Fruit fly (Drosophila melanogaster) whole organism, embryonic: ENCODE measurements around the gene CG14269.

Experiments used
- ATbp ChIP-seq: fragments of 200-800 bp; sonication (Bioruptor generic); optimal IDR thresholded peaks from 2 replicates; lab custom pipeline; 2017; ENCODE audit warnings: missing biosample characterization, mild to moderate bottlenecking, missing genetic modification characterization, missing genetic modification reagents
- Abd-B ChIP-seq: fragments of 200-800 bp; sonication (Bioruptor generic); optimal IDR thresholded peaks from 2 replicates; lab custom pipeline; 2018; ENCODE audit warnings: missing biosample characterization, mild to moderate bottlenecking, missing genetic modification characterization, moderate library complexity
- Ada2b ChIP-seq: fragments of 200-800 bp; sonication (Bioruptor generic); IDR thresholded peaks from 2 replicates; pipeline ENCODE4 v1.3.6; 2022; ENCODE audit warnings: missing biosample characterization, missing genetic modification characterization
- Atf3 ChIP-seq: fragments of 200-800 bp; sonication (Bioruptor generic); optimal IDR thresholded peaks from 3 replicates; lab custom pipeline; 2016; ENCODE audit warnings: missing biosample characterization, missing genetic modification characterization
- B-H1 ChIP-seq: fragments of 200-800 bp; sonication (Bioruptor generic); IDR thresholded peaks from 3 replicates; pipeline ENCODE4 v1.3.6; 2022; ENCODE audit warnings: missing biosample characterization, missing genetic modification characterization
- CG11504 ChIP-seq: fragments of 200-800 bp; sonication (Bioruptor generic); optimal IDR thresholded peaks from 3 replicates; lab custom pipeline; 2019; ENCODE audit warnings: missing biosample characterization, mild to moderate bottlenecking, missing genetic modification characterization, moderate library complexity
- CG12391 ChIP-seq: fragments of 200-800 bp; sonication (Bioruptor generic); optimal IDR thresholded peaks from 3 replicates; lab custom pipeline; 2018; ENCODE audit warnings: missing biosample characterization, mild to moderate bottlenecking, missing genetic modification characterization, moderate library complexity
- CG14014 ChIP-seq: fragments of 200-800 bp; sonication (Bioruptor generic); IDR thresholded peaks from 2 replicates; pipeline ENCODE4 v1.3.6; 2022; ENCODE audit warnings: missing biosample characterization, missing genetic modification characterization
- CG1529 ChIP-seq: fragments of 200-800 bp; sonication (Bioruptor generic); optimal IDR thresholded peaks from 3 replicates; lab custom pipeline; 2018; ENCODE audit warnings: missing biosample characterization, missing genetic modification characterization
- CG15479 ChIP-seq: fragments of 200-800 bp; sonication (Bioruptor generic); optimal IDR thresholded peaks from 3 replicates; lab custom pipeline; 2019; ENCODE audit warnings: missing biosample characterization, mild to moderate bottlenecking, missing genetic modification characterization, moderate library complexity
- CG15601 ChIP-seq: fragments of 200-800 bp; sonication (Bioruptor generic); optimal IDR thresholded peaks from 3 replicates; lab custom pipeline; 2019; ENCODE audit warnings: missing biosample characterization, mild to moderate bottlenecking, missing genetic modification characterization, moderate library complexity
- CG1603 ChIP-seq: fragments of 200-800 bp; sonication (Bioruptor generic); optimal IDR thresholded peaks from 2 replicates; lab custom pipeline; 2019; ENCODE audit warnings: missing biosample characterization, mild to moderate bottlenecking, missing genetic modification characterization, moderate library complexity
- CG17328 ChIP-seq: fragments of 200-800 bp; sonication (Bioruptor generic); IDR thresholded peaks from 2 replicates; pipeline ENCODE4 v1.3.6; 2022; ENCODE audit warnings: missing biosample characterization, missing genetic modification characterization
- CG18262 ChIP-seq: fragments of 200-800 bp; optimal IDR thresholded peaks from 3 replicates; lab custom pipeline; 2019; ENCODE audit warnings: missing biosample characterization, mild to moderate bottlenecking, missing genetic modification characterization, moderate library complexity
- CG2678 ChIP-seq: fragments of 200-800 bp; sonication (Bioruptor generic); optimal IDR thresholded peaks from 3 replicates; lab custom pipeline; 2019; ENCODE audit warnings: missing biosample characterization, mild to moderate bottlenecking, missing genetic modification characterization, moderate library complexity
- CG31441 ChIP-seq: fragments of 200-800 bp; sonication (Bioruptor generic); IDR thresholded peaks from 2 replicates; pipeline ENCODE4 v1.3.6; 2022; ENCODE audit warnings: missing biosample characterization, missing genetic modification characterization
- CG6689 ChIP-seq: fragments of 200-800 bp; sonication (Bioruptor generic); IDR thresholded peaks from 2 replicates; pipeline ENCODE4 v1.3.6; 2022; ENCODE audit warnings: missing biosample characterization, missing genetic modification characterization
- CG7839 ChIP-seq: fragments of 200-800 bp; sonication (Bioruptor generic); optimal IDR thresholded peaks from 3 replicates; lab custom pipeline; 2018; ENCODE audit warnings: missing biosample characterization, mild to moderate bottlenecking, missing genetic modification characterization, moderate library complexity
- CG8388 ChIP-seq: fragments of 200-800 bp; sonication (Bioruptor generic); optimal IDR thresholded peaks from 2 replicates; lab custom pipeline; 2019; ENCODE audit warnings: missing biosample characterization, mild to moderate bottlenecking, missing genetic modification characterization, moderate library complexity
- CG9817 ChIP-seq: fragments of 200-800 bp; sonication (Bioruptor generic); optimal IDR thresholded peaks from 2 replicates; lab custom pipeline; 2018; ENCODE audit warnings: missing biosample characterization, mild to moderate bottlenecking, missing genetic modification characterization, moderate library complexity
- Deaf1 ChIP-seq: fragments of 200-800 bp; optimal IDR thresholded peaks from 3 replicates; lab custom pipeline; 2019; ENCODE audit warnings: missing biosample characterization, mild to moderate bottlenecking, missing genetic modification characterization, moderate library complexity
- Dref ChIP-seq: fragments of 200-800 bp; sonication (Bioruptor generic); IDR thresholded peaks from 2 replicates; pipeline ENCODE4 v1.3.6; 2022; ENCODE audit warnings: missing biosample characterization, missing genetic modification characterization
- Drgx ChIP-seq: fragments of 200-800 bp; sonication (Bioruptor generic); IDR thresholded peaks from 2 replicates; pipeline ENCODE4 v1.3.6; 2022; ENCODE audit warnings: missing biosample characterization, missing genetic modification characterization
- HmgD ChIP-seq: fragments of 200-800 bp; sonication (Bioruptor generic); optimal IDR thresholded peaks from 3 replicates; lab custom pipeline; 2016; ENCODE audit warnings: missing biosample characterization, missing genetic modification characterization
- Mad ChIP-seq: fragments of 200-800 bp; sonication (Bioruptor generic); optimal IDR thresholded peaks from 2 replicates; lab custom pipeline; 2016; ENCODE audit warnings: missing biosample characterization, missing genetic modification characterization
- Myb ChIP-seq: fragments of 200-800 bp; sonication (Bioruptor generic); optimal IDR thresholded peaks from 2 replicates; lab custom pipeline; 2016; ENCODE audit warnings: missing biosample characterization, missing genetic modification characterization
- NC2β ChIP-seq: fragments of 200-800 bp; sonication (Bioruptor generic); optimal IDR thresholded peaks from 2 replicates; lab custom pipeline; 2016; ENCODE audit warnings: missing biosample characterization, missing genetic modification characterization
- Oli ChIP-seq: fragments of 200-800 bp; sonication (Bioruptor generic); optimal IDR thresholded peaks from 2 replicates; lab custom pipeline; 2018; ENCODE audit warnings: missing biosample characterization, mild to moderate bottlenecking, missing genetic modification characterization, moderate library complexity
- Ptx1 ChIP-seq: fragments of 200-800 bp; sonication (Bioruptor generic); IDR thresholded peaks from 2 replicates; pipeline ENCODE4 v1.3.6; 2022; ENCODE audit warnings: missing biosample characterization, missing genetic modification characterization
- TFAM ChIP-seq: fragments of 200-800 bp; sonication (Bioruptor generic); optimal IDR thresholded peaks from 2 replicates; lab custom pipeline; 2017; ENCODE audit warnings: missing biosample characterization, missing genetic modification characterization, inconsistent platforms
- ase ChIP-seq: fragments of 200-800 bp; sonication (Bioruptor generic); IDR thresholded peaks from 3 replicates; pipeline ENCODE4 v1.3.6; 2022; ENCODE audit warnings: missing biosample characterization, missing genetic modification characterization
- bsh ChIP-seq, 2 experiments: fragments of 200-800 bp; sonication (Bioruptor generic); optimal IDR thresholded peaks; 2 replicates each; lab custom pipeline; 2017 to 2018; ENCODE audit warnings: mild to moderate bottlenecking in 2 of 2, missing biosample characterization in 2 of 2, missing genetic modification characterization in 2 of 2, moderate library complexity in 1 of 2
- chm ChIP-seq: fragments of 200-800 bp; sonication (Bioruptor generic); IDR thresholded peaks from 2 replicates; pipeline ENCODE4 v1.3.6; 2022; ENCODE audit warnings: missing biosample characterization, missing genetic modification characterization
- dmrt99B ChIP-seq: fragments of 200-800 bp; sonication (Bioruptor generic); optimal IDR thresholded peaks from 2 replicates; lab custom pipeline; 2018; ENCODE audit warnings: missing biosample characterization, mild to moderate bottlenecking, missing genetic modification characterization, moderate library complexity
- dpn ChIP-seq, 2 experiments: fragments of 200-800 bp; sonication (Bioruptor generic); optimal IDR thresholded peaks; 3 replicates each; lab custom pipeline; 2016; ENCODE audit warnings: missing biosample characterization in 2 of 2, missing genetic modification characterization in 2 of 2
- gem ChIP-seq: fragments of 200-800 bp; sonication (Bioruptor generic); optimal IDR thresholded peaks from 2 replicates; lab custom pipeline; 2019; ENCODE audit warnings: missing biosample characterization, mild to moderate bottlenecking, missing genetic modification characterization, moderate library complexity
- grau ChIP-seq: fragments of 200-800 bp; optimal IDR thresholded peaks from 3 replicates; lab custom pipeline; 2019; ENCODE audit warnings: missing biosample characterization, mild to moderate bottlenecking, missing genetic modification characterization, moderate library complexity
- gt ChIP-seq: fragments of 200-800 bp; sonication (Bioruptor generic); IDR thresholded peaks from 2 replicates; pipeline ENCODE4 v1.3.6; 2022; ENCODE audit warnings: missing biosample characterization, missing genetic modification characterization
- hb ChIP-seq: fragments of 200-800 bp; sonication (Bioruptor generic); IDR thresholded peaks from 3 replicates; pipeline ENCODE4 v1.3.6; 2022; ENCODE audit warnings: missing biosample characterization, missing genetic modification characterization; ENCODE audit not compliant: partially characterized antibody
- kah ChIP-seq: fragments of 200-800 bp; sonication (Bioruptor generic); optimal IDR thresholded peaks from 2 replicates; lab custom pipeline; 2018; ENCODE audit warnings: missing biosample characterization, mild to moderate bottlenecking, missing genetic modification characterization
- ken ChIP-seq: fragments of 200-800 bp; sonication (Bioruptor generic); IDR thresholded peaks from 3 replicates; pipeline ENCODE4 v1.3.6; 2022; ENCODE audit warnings: missing biosample characterization, missing genetic modification characterization
- knrl ChIP-seq: fragments of 200-800 bp; sonication (Bioruptor generic); IDR thresholded peaks from 3 replicates; pipeline ENCODE4 v1.3.6; 2022; ENCODE audit warnings: missing biosample characterization, missing genetic modification characterization; ENCODE audit not compliant: partially characterized antibody
- mld ChIP-seq: fragments of 200-800 bp; sonication (Bioruptor generic); IDR thresholded peaks from 3 replicates; pipeline ENCODE4 v1.3.6; 2022; ENCODE audit warnings: missing biosample characterization, missing genetic modification characterization; ENCODE audit not compliant: partially characterized antibody
- nmo ChIP-seq: fragments of 200-800 bp; sonication (Bioruptor generic); optimal IDR thresholded peaks from 2 replicates; lab custom pipeline; 2018; ENCODE audit warnings: missing biosample characterization, mild to moderate bottlenecking, missing genetic modification characterization, moderate library complexity
- rib ChIP-seq: fragments of 200-800 bp; sonication (Bioruptor generic); IDR thresholded peaks from 2 replicates; pipeline ENCODE4 v1.3.6; 2022; ENCODE audit warnings: missing biosample characterization, missing genetic modification characterization
- tin ChIP-seq: fragments of 200-800 bp; sonication (Bioruptor generic); optimal IDR thresholded peaks from 3 replicates; lab custom pipeline; 2016; ENCODE audit warnings: missing biosample characterization, missing genetic modification characterization
- ttk ChIP-seq: fragments of 200-800 bp; sonication (Bioruptor generic); IDR thresholded peaks from 2 replicates; pipeline ENCODE4 v2.1.2; 2022; ENCODE audit warnings: missing biosample characterization, missing genetic modification characterization
- unpg ChIP-seq: fragments of 200-800 bp; sonication (Bioruptor generic); optimal IDR thresholded peaks from 3 replicates; lab custom pipeline; 2018; ENCODE audit warnings: missing biosample characterization, mild to moderate bottlenecking, missing genetic modification characterization, moderate library complexity

CG14269 gene

dm6 chrX:3455431-3456001, 19.9 kb upstream of the CG14269 start (continued):
- TF ChIP-seq Atf3 (GFP tag; lab: Kevin White, UChicago) (no peak), Myb (GFP tag; lab: Kevin White, UChicago) (no peak), gt (GFP tag; lab: Robert Waterston, UW) (no peak), CG14014 (GFP tag; lab: Robert Waterston, UW) (no peak), Mad (GFP tag; lab: Kevin White, UChicago) (no peak), Deaf1 (tag; lab: Kevin White, UChicago) (peak; percentile 24), CG15479 (GFP tag; lab: Kevin White, UChicago) (no peak), HmgD (GFP tag; lab: Kevin White, UChicago) (no peak), hb (GFP tag; lab: Robert Waterston, UW) (no peak), mld (GFP tag; lab: Robert Waterston, UW) (no peak), Ada2b (GFP tag; lab: Robert Waterston, UW) (no peak), kah (GFP tag; lab: Kevin White, UChicago) (peak; percentile 0), CG7839 (tag; lab: Kevin White, UChicago) (peak; percentile 70), chm (no peak)

dm6 chrX:3454715-3455114, 19.1 kb upstream of the CG14269 start:
- peak; percentile 31; the same call in 1 of the 2 replicates for TF ChIP-seq CG17328 (GFP tag; lab: Robert Waterston, UW)
- peak; percentile 9 for TF ChIP-seq grau
- no peak for TF ChIP-seq CG9817 (tag; lab: Kevin White, UChicago)
- TF ChIP-seq Abd-B (GFP tag; lab: Kevin White, UChicago), result peak; percentile 11
- peak; percentile 6 for TF ChIP-seq CG1529
- TF ChIP-seq rib (GFP tag; lab: Robert Waterston, UW), result no peak
- TF ChIP-seq Ptx1 (GFP tag; lab: Robert Waterston, UW), result peak; percentile 26; the same call in 1 of the 2 replicates
- TF ChIP-seq dmrt99B (tag; lab: Kevin White, UChicago), result peak; percentile 25
- TF ChIP-seq gem, result peak; percentile 47
- no peak for TF ChIP-seq ase (GFP tag; lab: Robert Waterston, UW)
- peak; percentile 29; the same call in 1 of the 2 replicates for TF ChIP-seq CG6689
- TF ChIP-seq TFAM (GFP tag; lab: Kevin White, UChicago), result no peak
- TF ChIP-seq CG31441 (GFP tag; lab: Robert Waterston, UW), result peak; percentile 8; the same call in 1 of the 2 replicates
- TF ChIP-seq Oli (tag; lab: Kevin White, UChicago), result peak; percentile 36
- peak; percentile 20 for TF ChIP-seq CG18262 (tag; lab: Kevin White, UChicago)
- TF ChIP-seq unpg (GFP tag; lab: Kevin White, UChicago), result peak; percentile 52
- peak; percentile 18 for TF ChIP-seq nmo (GFP tag; lab: Kevin White, UChicago)
- peak; percentile 10 for TF ChIP-seq tin (GFP tag; lab: Kevin White, UChicago)
- TF ChIP-seq Dref, result no peak
- peak; percentile 12 for TF ChIP-seq CG1603 (tag; lab: Kevin White, UChicago)
- peak; percentile 7 for TF ChIP-seq CG15601 (tag; lab: Kevin White, UChicago)
- peak in 1 of 2 experiments; percentile 34 for TF ChIP-seq dpn (GFP tag; optimal IDR thresholded peaks at IDR 0.05; lab: Kevin White, UChicago)
- TF ChIP-seq bsh (GFP tag; optimal IDR thresholded peaks at IDR 0.05; lab: Kevin White, UChicago), result peak in 1 of 2 experiments; percentile 67
- TF ChIP-seq B-H1 (GFP tag; lab: Robert Waterston, UW), result peak; percentile 25; the same call in 1 of the 3 replicates
- TF ChIP-seq chm, result peak; percentile 51; the same call in 1 of the 2 replicates
- 0 out of 2 replicates have a peak, but pooled peaks have one; percentile 8 for TF ChIP-seq ttk
- TF ChIP-seq CG2678 (tag; lab: Kevin White, UChicago), result peak; percentile 20
- TF ChIP-seq ken, result peak; percentile 52; the same call in 1 of the 3 replicates
- peak; percentile 34 for TF ChIP-seq CG11504 (tag; lab: Kevin White, UChicago)
- TF ChIP-seq CG7839 (tag; lab: Kevin White, UChicago), result peak; percentile 7
- no peak for TF ChIP-seq knrl (GFP tag; lab: Robert Waterston, UW)
- peak; percentile 9 for TF ChIP-seq ATbp (GFP tag; lab: Kevin White, UChicago)
- peak; percentile 79 for TF ChIP-seq Drgx (GFP tag; lab: Robert Waterston, UW)
- peak; percentile 13 for TF ChIP-seq CG8388 (GFP tag; lab: Kevin White, UChicago)
- TF ChIP-seq CG12391 (tag; lab: Kevin White, UChicago), result peak; percentile 13
- TF ChIP-seq NC2β (GFP tag; lab: Kevin White, UChicago), result no peak
